Worm (Caenorhabditis elegans) whole organism, L3 larva: ENCODE data around the gene asg-2.
A peak's percentile ranks its signal among the peaks of the same experiment; 100 is the strongest.

Source experiments
- R02D3.7 ChIP-seq: fragments of 150-350 bp; optimal IDR thresholded peaks from 2 replicates; lab custom pipeline; 2014; ENCODE audit warnings: missing biosample characterization, missing genetic modification characterization
- ZK546.5 ChIP-seq: sonication (generic microtip); optimal IDR thresholded peaks from 2 replicates; lab custom pipeline; 2017; ENCODE audit warnings: missing biosample characterization, missing genetic modification characterization
- aly-2 ChIP-seq: fragments of 150-350 bp; optimal IDR thresholded peaks from 2 replicates; lab custom pipeline; 2014; ENCODE audit warnings: missing biosample characterization, missing genetic modification characterization
- ama-1 ChIP-seq: fragments of 150-350 bp; optimal IDR thresholded peaks from 2 replicates; lab custom pipeline; 2018
- ceh-16 ChIP-seq: sonication (generic microtip); optimal IDR thresholded peaks from 2 replicates; lab custom pipeline; 2017; ENCODE audit warnings: missing biosample characterization, missing genetic modification characterization
- daf-12 ChIP-seq: fragments of 150-350 bp; optimal IDR thresholded peaks from 2 replicates; lab custom pipeline; 2014; ENCODE audit warnings: missing biosample characterization, missing genetic modification reagents, missing genetic modification characterization
- egl-27 ChIP-seq: sonication (generic microtip); optimal IDR thresholded peaks from 4 replicates; lab custom pipeline; 2017; ENCODE audit warnings: missing biosample characterization, missing genetic modification reagents, missing genetic modification characterization
- egl-5 ChIP-seq: fragments of 150-350 bp; optimal IDR thresholded peaks from 2 replicates; lab custom pipeline; 2017; ENCODE audit warnings: missing biosample characterization, missing genetic modification reagents, missing genetic modification characterization, inconsistent platforms
- elt-1 ChIP-seq: fragments of 150-350 bp; optimal IDR thresholded peaks from 2 replicates; lab custom pipeline; 2014; ENCODE audit warnings: missing biosample characterization, missing genetic modification characterization
- elt-2 ChIP-seq: sonication (generic microtip); optimal IDR thresholded peaks from 2 replicates; lab custom pipeline; 2016; ENCODE audit warnings: missing genetic modification reagents, mild to moderate bottlenecking, missing genetic modification characterization, missing compliant biosample characterization
- elt-3 ChIP-seq, 3 experiments: fragments of 150-350 bp in 1 of 3; sonication (generic microtip) in 2 of 3; optimal IDR thresholded peaks; 2 replicates in 2 of 3; 4 replicates in 1 of 3; lab custom pipeline; 2014 to 2017; ENCODE audit warnings: missing biosample characterization in 3 of 3, missing genetic modification characterization in 3 of 3
- fkh-10 ChIP-seq: sonication (generic microtip); optimal IDR thresholded peaks from 2 replicates; lab custom pipeline; 2017; ENCODE audit warnings: missing biosample characterization, missing genetic modification reagents, missing genetic modification characterization
- fkh-2 ChIP-seq: fragments of 150-350 bp; optimal IDR thresholded peaks from 2 replicates; lab custom pipeline; 2014; ENCODE audit warnings: missing biosample characterization, missing genetic modification reagents, missing genetic modification characterization
- fos-1 ChIP-seq: fragments of 150-350 bp; optimal IDR thresholded peaks from 2 replicates; lab custom pipeline; 2014; ENCODE audit warnings: missing biosample characterization, missing genetic modification characterization
- hmg-11 ChIP-seq: sonication (generic microtip); optimal IDR thresholded peaks from 2 replicates; lab custom pipeline; 2016; ENCODE audit warnings: missing genetic modification characterization, missing compliant biosample characterization
- lin-39 ChIP-seq: fragments of 150-350 bp; optimal IDR thresholded peaks from 2 replicates; lab custom pipeline; 2018; ENCODE audit warnings: missing biosample characterization, missing genetic modification reagents, missing genetic modification characterization
- mdl-1 ChIP-seq: fragments of 150-350 bp; optimal IDR thresholded peaks from 2 replicates; lab custom pipeline; 2014; ENCODE audit warnings: missing biosample characterization, missing genetic modification characterization
- nfya-1 ChIP-seq: sonication (generic microtip); optimal IDR thresholded peaks from 2 replicates; lab custom pipeline; 2017; ENCODE audit warnings: missing genetic modification characterization, mild to moderate bottlenecking, missing compliant biosample characterization, antibody characterized with exemption, moderate library complexity; ENCODE audit not compliant: insufficient read depth
- nhr-11 ChIP-seq: fragments of 150-350 bp; optimal IDR thresholded peaks from 2 replicates; lab custom pipeline; 2014; ENCODE audit warnings: missing biosample characterization, missing genetic modification characterization
- nhr-12 ChIP-seq: fragments of 150-350 bp; optimal IDR thresholded peaks from 2 replicates; lab custom pipeline; 2014; ENCODE audit warnings: missing biosample characterization, missing genetic modification characterization
- nhr-23 ChIP-seq: fragments of 150-350 bp; optimal IDR thresholded peaks from 2 replicates; lab custom pipeline; 2014; ENCODE audit warnings: missing biosample characterization, missing genetic modification reagents, missing genetic modification characterization
- nhr-28 ChIP-seq: fragments of 150-350 bp; optimal IDR thresholded peaks from 2 replicates; lab custom pipeline; 2014; ENCODE audit warnings: missing biosample characterization, missing genetic modification characterization
- nhr-43 ChIP-seq: sonication (generic microtip); optimal IDR thresholded peaks from 2 replicates; lab custom pipeline; 2016; ENCODE audit warnings: mild to moderate bottlenecking, missing genetic modification characterization, missing compliant biosample characterization; ENCODE audit not compliant: poor library complexity, severe bottlenecking
- nhr-67 ChIP-seq: fragments of 150-350 bp; optimal IDR thresholded peaks from 2 replicates; lab custom pipeline; 2014; ENCODE audit warnings: missing biosample characterization, missing genetic modification characterization
- nhr-76 ChIP-seq: fragments of 150-350 bp; sonication (generic microtip); optimal IDR thresholded peaks from 5 replicates; lab custom pipeline; 2014; ENCODE audit warnings: missing biosample characterization, missing genetic modification characterization
- nhr-77 ChIP-seq: fragments of 150-350 bp; optimal IDR thresholded peaks from 2 replicates; lab custom pipeline; 2014; ENCODE audit warnings: missing biosample characterization, missing genetic modification characterization
- pha-4 ChIP-seq: fragments of 150-350 bp; optimal IDR thresholded peaks from 2 replicates; lab custom pipeline; 2014; ENCODE audit warnings: missing biosample characterization, missing genetic modification reagents, missing genetic modification characterization
- pqm-1 ChIP-seq: fragments of 150-350 bp; optimal IDR thresholded peaks from 2 replicates; lab custom pipeline; 2017; ENCODE audit warnings: missing biosample characterization, missing genetic modification characterization, inconsistent platforms
- skn-1 ChIP-seq: fragments of 150-350 bp; optimal IDR thresholded peaks from 2 replicates; lab custom pipeline; 2014; ENCODE audit warnings: missing biosample characterization, missing genetic modification characterization
- tbx-2 ChIP-seq: sonication (generic microtip); optimal IDR thresholded peaks from 2 replicates; lab custom pipeline; 2016; ENCODE audit warnings: mild to moderate bottlenecking, missing genetic modification characterization, missing compliant biosample characterization
- unc-39 ChIP-seq: sonication (generic microtip); optimal IDR thresholded peaks from 4 replicates; lab custom pipeline; 2017; ENCODE audit warnings: missing biosample characterization, missing genetic modification characterization
- unc-62 ChIP-seq: fragments of 150-350 bp; sonication (generic microtip); optimal IDR thresholded peaks from 4 replicates; lab custom pipeline; 2014; ENCODE audit warnings: missing biosample characterization, missing genetic modification reagents, missing genetic modification characterization
- zag-1 ChIP-seq: fragments of 150-350 bp; optimal IDR thresholded peaks from 2 replicates; lab custom pipeline; 2014; ENCODE audit warnings: missing biosample characterization, missing genetic modification characterization
- ztf-11 ChIP-seq: fragments of 150-350 bp; optimal IDR thresholded peaks from 2 replicates; lab custom pipeline; 2014; ENCODE audit warnings: missing biosample characterization, missing genetic modification characterization
- ztf-4 ChIP-seq: fragments of 150-350 bp; optimal IDR thresholded peaks from 2 replicates; lab custom pipeline; 2014; ENCODE audit warnings: missing biosample characterization, missing genetic modification characterization

asg-2 gene

DNA sequence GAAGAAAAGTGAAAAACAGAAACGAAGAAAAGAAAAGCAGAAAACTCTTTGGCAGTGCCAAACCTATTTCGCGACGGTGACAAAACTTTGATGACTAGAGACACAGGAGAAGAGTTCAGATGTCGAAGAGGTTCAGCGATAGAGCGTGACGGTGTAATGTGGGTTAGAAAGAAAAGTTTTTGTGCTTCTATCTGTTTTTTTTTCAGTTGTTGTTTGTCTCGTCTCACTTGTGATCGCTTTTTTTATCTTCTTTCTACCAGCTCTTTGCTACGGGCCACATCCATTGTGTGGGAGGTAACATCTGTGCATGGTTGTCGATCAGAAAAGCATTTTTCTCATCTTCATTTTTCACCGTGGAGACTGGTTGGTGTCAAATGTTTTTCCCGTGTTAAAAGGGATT, 15.2 kb upstream of the asg-2 start, which contains the start of gene F41B4.1:
Gene F41B4.1, minus strand, starts transcription at position 23 of the 400 bp plus-strand sequence.
- no peak for TF ChIP-seq ama-1 (lab: Kevin White, UChicago)
- TF ChIP-seq egl-27: no peak
- TF ChIP-seq lin-39 (tag; lab: Kevin White, UChicago): peak; percentile 76
- no peak for TF ChIP-seq hmg-11
- TF ChIP-seq aly-2 (tag; lab: Kevin White, UChicago): no peak
- no peak for TF ChIP-seq nhr-43
- TF ChIP-seq nhr-12 (tag; lab: Kevin White, UChicago): no peak
- no peak for TF ChIP-seq unc-39 (tag; lab: Kevin White, UChicago)
- TF ChIP-seq ZK546.5: no peak
- TF ChIP-seq ztf-4 (tag; lab: Kevin White, UChicago): no peak
- TF ChIP-seq skn-1 (tag; lab: Kevin White, UChicago): no peak
- no peak for TF ChIP-seq fkh-10 (GFP tag; lab: Kevin White, UChicago)
- no peak for TF ChIP-seq ceh-16 (tag; lab: Kevin White, UChicago)
- TF ChIP-seq egl-5 (tag; lab: Kevin White, UChicago): peak; percentile 46
- no peak for TF ChIP-seq nhr-11 (tag; lab: Kevin White, UChicago)
- no peak for TF ChIP-seq elt-2 (tag; lab: Kevin White, UChicago)
- no peak for TF ChIP-seq unc-62 (GFP tag; lab: Kevin White, UChicago)
- TF ChIP-seq nhr-23 (tag; lab: Kevin White, UChicago): no peak
- no peak for TF ChIP-seq nhr-67 (tag; lab: Kevin White, UChicago)
- peak; percentile 35 for TF ChIP-seq nfya-1 (tag; lab: Kevin White, UChicago)
- TF ChIP-seq R02D3.7 (tag; lab: Kevin White, UChicago): no peak
- no peak for TF ChIP-seq nhr-76 (tag; lab: Kevin White, UChicago)
- no peak for TF ChIP-seq mdl-1 (tag; lab: Kevin White, UChicago)
- no peak for TF ChIP-seq daf-12 (tag; lab: Kevin White, UChicago)
- no peak for TF ChIP-seq fkh-2
- no peak for TF ChIP-seq pha-4

ce11 chrX:6835166-6835565, 5.9 kb upstream of the asg-2 start, which contains the start of gene F41B4.2:
TSS of gene F41B4.2 (minus strand) at chrX:6835266.
- TF ChIP-seq nhr-67 (tag; lab: Kevin White, UChicago) (no peak), elt-3 (tag; optimal IDR thresholded peaks at IDR 0.05; lab: Kevin White, UChicago) (no peak), elt-1 (no peak), lin-39 (tag; lab: Kevin White, UChicago) (no peak), aly-2 (tag; lab: Kevin White, UChicago) (no peak), tbx-2 (tag; lab: Kevin White, UChicago) (no peak), nhr-28 (tag; lab: Kevin White, UChicago) (no peak), fos-1 (tag; lab: Kevin White, UChicago) (no peak), nhr-77 (tag; lab: Kevin White, UChicago) (no peak), ztf-11 (tag; lab: Kevin White, UChicago) (no peak), pqm-1 (tag; lab: Kevin White, UChicago) (no peak), nhr-76 (tag; lab: Kevin White, UChicago) (no peak), fkh-10 (GFP tag; lab: Kevin White, UChicago) (no peak)
- TF ChIP-seq, all 47 proteins: peak for 0

ce11 chrX:6836065-6836527, 5.0 kb upstream of the asg-2 start, which contains the start of gene F41B4.3:
TSS of gene F41B4.3 (minus strand) at chrX:6836115.
- TF ChIP-seq nhr-23 (tag; lab: Kevin White, UChicago) (peak; percentile 30), zag-1 (no peak), ZK546.5 (no peak), nfya-1 (tag; lab: Kevin White, UChicago) (peak; percentile 31)

DNA sequence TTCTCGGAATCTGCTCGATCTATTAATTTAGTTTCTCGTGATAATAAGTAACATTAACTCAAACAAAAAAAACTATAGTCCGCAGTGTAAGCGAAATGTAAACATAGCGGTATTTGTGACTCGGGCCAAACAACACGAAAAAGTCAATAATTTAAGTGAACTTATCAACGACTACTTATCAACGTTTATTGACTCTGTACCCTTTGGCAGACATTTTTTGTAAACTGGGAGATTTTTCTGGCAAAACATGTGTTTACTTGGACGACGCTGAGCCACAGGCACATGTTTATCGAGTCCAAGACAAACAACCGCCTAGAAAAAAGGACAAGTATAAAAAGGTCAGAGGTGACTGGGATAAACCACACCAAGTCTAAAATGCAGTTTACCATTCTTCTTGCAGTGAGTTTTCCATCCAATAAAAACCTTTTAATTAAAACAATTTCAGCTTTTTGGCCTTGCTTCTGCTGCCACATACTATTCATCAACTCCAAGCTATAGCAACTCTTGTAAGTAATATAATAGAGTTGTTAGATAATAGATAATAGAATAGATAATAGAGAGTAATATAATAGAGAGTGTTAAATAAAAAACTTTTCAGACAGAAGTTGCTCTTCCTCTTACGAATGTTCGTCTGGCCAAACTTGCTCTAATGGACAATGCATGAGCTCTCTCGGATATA, 3.5 kb downstream of the asg-2 start, which contains the start of gene C53B7.3:
Gene C53B7.3, plus strand, starts transcription at position 362 of the 679 bp plus-strand sequence.
- no peak for TF ChIP-seq aly-2 (tag; lab: Kevin White, UChicago)
- no peak for TF ChIP-seq elt-3 (tag; optimal IDR thresholded peaks at IDR 0.05; lab: Kevin White, UChicago)
- TF ChIP-seq pha-4: peak; percentile 95
- TF ChIP-seq fkh-2: no peak
- TF ChIP-seq, all 47 proteins: peak for 1
